Fruit fly (Drosophila melanogaster): ENCODE data around the gene CG2076.

DNA sequence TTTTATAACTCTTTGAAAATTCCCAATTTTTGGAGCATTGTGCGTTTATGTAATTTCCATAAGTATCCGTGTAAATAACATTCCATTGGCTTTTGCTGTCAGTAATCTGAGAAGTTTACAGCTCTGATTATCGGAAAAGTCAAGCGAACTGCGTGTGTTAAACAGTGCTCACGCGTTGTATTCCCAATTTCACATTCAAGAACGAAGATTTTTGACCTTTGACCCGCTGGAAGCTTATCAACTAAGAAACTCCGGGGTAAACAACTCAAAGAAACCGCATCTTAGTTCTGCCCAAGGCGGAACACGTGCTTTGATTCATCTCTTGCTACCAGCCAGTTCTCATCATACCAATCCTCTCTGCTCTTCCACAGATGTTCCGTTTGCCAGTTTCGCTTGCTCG lies 19.7 kb downstream of the CG2076 start:
- no peak for TF ChIP-seq CG32121 (GFP tag; IDR thresholded peaks at IDR 0.05)
- TF ChIP-seq CG15710 (tag; optimal IDR thresholded peaks at IDR 0.05) = no peak
- no peak for TF ChIP-seq CG17806 (tag; optimal IDR thresholded peaks at IDR 0.05)
